Fruit fly (Drosophila melanogaster) whole organism, embryonic: ENCODE data around the gene CG33096.

Experiments
- Awh ChIP-seq: fragments of 200-800 bp; sonication (Bioruptor generic); IDR thresholded peaks from 2 replicates; pipeline ENCODE4, ENCODE4 v1.3.6; 2022; ENCODE audit warnings: missing biosample characterization, missing genetic modification characterization
- BEAF-32 ChIP-seq: fragments of 200-800 bp; sonication (Bioruptor generic); optimal IDR thresholded peaks from 3 replicates; lab custom pipeline; 2017; ENCODE audit warnings: missing biosample characterization, missing genetic modification characterization, mild to moderate bottlenecking, moderate library complexity, missing genetic modification reagents
- Bteb2 ChIP-seq: fragments of 200-800 bp; sonication (Bioruptor generic); optimal IDR thresholded peaks from 2 replicates; lab custom pipeline; 2016; ENCODE audit warnings: missing biosample characterization, missing genetic modification characterization
- CG10543 ChIP-seq: fragments of 200-800 bp; sonication (Bioruptor generic); optimal IDR thresholded peaks from 3 replicates; lab custom pipeline; 2017; ENCODE audit warnings: missing biosample characterization, mild to moderate bottlenecking, missing genetic modification characterization, moderate library complexity
- CG11247 ChIP-seq: fragments of 200-800 bp; sonication (Bioruptor generic); IDR thresholded peaks from 2 replicates; pipeline ENCODE4 v1.3.6; 2022; ENCODE audit warnings: missing biosample characterization, missing genetic modification characterization
- CG11504 ChIP-seq: fragments of 200-800 bp; sonication (Bioruptor generic); optimal IDR thresholded peaks from 3 replicates; lab custom pipeline; 2019; ENCODE audit warnings: missing biosample characterization, mild to moderate bottlenecking, missing genetic modification characterization, moderate library complexity
- CG11696 ChIP-seq: fragments of 200-800 bp; sonication (Bioruptor generic); IDR thresholded peaks from 2 replicates; pipeline ENCODE4 v1.3.6; 2022; ENCODE audit warnings: missing biosample characterization, missing genetic modification characterization
- CG1233 ChIP-seq: fragments of 200-800 bp; sonication (Bioruptor generic); optimal IDR thresholded peaks from 4 replicates; lab custom pipeline; 2018; ENCODE audit warnings: missing biosample characterization, mild to moderate bottlenecking, missing genetic modification characterization
- CG12391 ChIP-seq: fragments of 200-800 bp; sonication (Bioruptor generic); optimal IDR thresholded peaks from 3 replicates; lab custom pipeline; 2018; ENCODE audit warnings: missing biosample characterization, mild to moderate bottlenecking, missing genetic modification characterization, moderate library complexity
- CG13287 ChIP-seq: fragments of 200-800 bp; sonication (Bioruptor generic); IDR thresholded peaks from 2 replicates; pipeline ENCODE4 v1.3.6; 2022; ENCODE audit warnings: missing biosample characterization, missing genetic modification characterization; ENCODE audit not compliant: partially characterized antibody
- CG13894 ChIP-seq: fragments of 200-800 bp; sonication (Bioruptor generic); optimal IDR thresholded peaks from 3 replicates; lab custom pipeline; 2018; ENCODE audit warnings: missing biosample characterization, mild to moderate bottlenecking, missing genetic modification characterization, moderate library complexity
- CG14014 ChIP-seq: fragments of 200-800 bp; sonication (Bioruptor generic); IDR thresholded peaks from 2 replicates; pipeline ENCODE4 v1.3.6; 2022; ENCODE audit warnings: missing biosample characterization, missing genetic modification characterization
- CG1647 ChIP-seq: fragments of 200-800 bp; sonication (Bioruptor generic); optimal IDR thresholded peaks from 3 replicates; lab custom pipeline; 2016; ENCODE audit warnings: missing biosample characterization, missing genetic modification characterization
- CG16813 ChIP-seq: fragments of 200-800 bp; sonication (Bioruptor generic); IDR thresholded peaks from 3 replicates; pipeline ENCODE4 v1.3.6; 2022; ENCODE audit warnings: missing biosample characterization, missing genetic modification characterization; ENCODE audit not compliant: partially characterized antibody
- CG1832 ChIP-seq: fragments of 200-800 bp; sonication (Bioruptor generic); optimal IDR thresholded peaks from 2 replicates; lab custom pipeline; 2017; ENCODE audit warnings: missing biosample characterization, mild to moderate bottlenecking, missing genetic modification characterization, inconsistent platforms
- CG18764 ChIP-seq: fragments of 200-800 bp; sonication (Bioruptor generic); optimal IDR thresholded peaks from 3 replicates; lab custom pipeline; 2016; ENCODE audit warnings: missing biosample characterization, missing genetic modification characterization
- CG2199 ChIP-seq: fragments of 200-800 bp; sonication (Bioruptor generic); IDR thresholded peaks from 3 replicates; pipeline ENCODE4 v1.3.6; 2022; ENCODE audit warnings: missing biosample characterization, missing genetic modification characterization
- CG2875 ChIP-seq: fragments of 200-800 bp; sonication (Bioruptor generic); optimal IDR thresholded peaks from 2 replicates; lab custom pipeline; 2017; ENCODE audit warnings: missing biosample characterization, mild to moderate bottlenecking, missing genetic modification characterization, missing genetic modification reagents
- CG2889 ChIP-seq: fragments of 200-800 bp; sonication (Bioruptor generic); IDR thresholded peaks from 3 replicates; pipeline ENCODE4 v1.3.6; 2022; ENCODE audit warnings: missing biosample characterization, missing genetic modification characterization
- CG34422 ChIP-seq: fragments of 200-800 bp; sonication (Bioruptor generic); IDR thresholded peaks from 3 replicates; pipeline ENCODE4 v1.3.6; 2022; ENCODE audit warnings: missing biosample characterization, missing genetic modification characterization
- CG6175 ChIP-seq: fragments of 200-800 bp; sonication (Bioruptor generic); IDR thresholded peaks from 3 replicates; pipeline ENCODE4 v1.3.6; 2022; ENCODE audit warnings: missing biosample characterization, missing genetic modification characterization
- CG6254 ChIP-seq: fragments of 200-800 bp; sonication (Bioruptor generic); optimal IDR thresholded peaks from 3 replicates; lab custom pipeline; 2017; ENCODE audit warnings: mild to moderate bottlenecking, missing biosample characterization, missing genetic modification reagents, missing genetic modification characterization
- CG6854 ChIP-seq: fragments of 200-800 bp; sonication (Bioruptor generic); optimal IDR thresholded peaks from 3 replicates; lab custom pipeline; 2017; ENCODE audit warnings: missing biosample characterization, mild to moderate bottlenecking, missing genetic modification characterization
- CG7745 ChIP-seq: fragments of 200-800 bp; sonication (Bioruptor generic); optimal IDR thresholded peaks from 2 replicates; lab custom pipeline; 2018; ENCODE audit warnings: missing biosample characterization, mild to moderate bottlenecking, missing genetic modification characterization, moderate library complexity
- CG7987 ChIP-seq: fragments of 200-800 bp; sonication (Bioruptor generic); optimal IDR thresholded peaks from 2 replicates; lab custom pipeline; 2018; ENCODE audit warnings: missing biosample characterization, mild to moderate bottlenecking, missing genetic modification characterization, moderate library complexity
- CG9727 ChIP-seq: fragments of 200-800 bp; sonication (Bioruptor generic); optimal IDR thresholded peaks from 3 replicates; lab custom pipeline; 2017; ENCODE audit warnings: missing biosample characterization, mild to moderate bottlenecking, missing genetic modification characterization
- Doc2 ChIP-seq: fragments of 200-800 bp; sonication (Bioruptor generic); IDR thresholded peaks from 2 replicates; pipeline ENCODE4 v1.3.6; 2022; ENCODE audit warnings: missing biosample characterization, missing genetic modification characterization
- Doc3 ChIP-seq: fragments of 200-800 bp; sonication (Bioruptor generic); IDR thresholded peaks from 3 replicates; pipeline ENCODE4 v1.3.6; 2022; ENCODE audit warnings: missing biosample characterization, missing genetic modification characterization; ENCODE audit not compliant: partially characterized antibody
- E2f1 ChIP-seq: fragments of 200-800 bp; sonication (Bioruptor generic); IDR thresholded peaks from 2 replicates; pipeline ENCODE4 v1.3.6; 2022; ENCODE audit warnings: missing biosample characterization, missing genetic modification characterization
- H15 ChIP-seq: fragments of 200-800 bp; sonication (Bioruptor generic); IDR thresholded peaks from 3 replicates; pipeline ENCODE4 v1.3.6; 2022; ENCODE audit warnings: missing biosample characterization, missing genetic modification characterization
- Hr78 ChIP-seq, 2 experiments: fragments of 200-800 bp in 1 of 2; fragments of >200 bp in 1 of 2; sonication (Bioruptor generic) in 1 of 2; optimal IDR thresholded peaks; 2 replicates each; lab custom pipeline; 2017 to 2019; ENCODE audit warnings: missing biosample characterization in 2 of 2, missing genetic modification characterization in 2 of 2, mild to moderate bottlenecking in 1 of 2, moderate library complexity in 1 of 2
- NK7.1 ChIP-seq: fragments of 200-800 bp; sonication (Bioruptor generic); optimal IDR thresholded peaks from 3 replicates; lab custom pipeline; 2016; ENCODE audit warnings: missing biosample characterization, missing genetic modification characterization
- Oaz ChIP-seq: fragments of 200-800 bp; sonication (Bioruptor generic); IDR thresholded peaks from 2 replicates; pipeline ENCODE4 v1.3.6; 2022; ENCODE audit warnings: missing biosample characterization, missing genetic modification characterization
- Sox100B ChIP-seq: fragments of 200-800 bp; sonication (Bioruptor generic); optimal IDR thresholded peaks from 3 replicates; lab custom pipeline; 2018; ENCODE audit warnings: missing biosample characterization, mild to moderate bottlenecking, missing genetic modification characterization
- Sry-β ChIP-seq: fragments of 200-800 bp; sonication (Bioruptor generic); optimal IDR thresholded peaks from 2 replicates; lab custom pipeline; 2018; ENCODE audit warnings: missing biosample characterization, mild to moderate bottlenecking, missing genetic modification characterization, moderate library complexity
- amos ChIP-seq: fragments of 200-800 bp; sonication (Bioruptor generic); IDR thresholded peaks from 2 replicates; pipeline ENCODE4 v1.3.6; 2022; ENCODE audit warnings: missing biosample characterization, missing genetic modification characterization; ENCODE audit not compliant: partially characterized antibody
- ap ChIP-seq: fragments of 200-800 bp; sonication (Bioruptor generic); IDR thresholded peaks from 2 replicates; pipeline ENCODE4 v1.3.6; 2022; ENCODE audit warnings: missing biosample characterization, missing genetic modification characterization
- bbx ChIP-seq: fragments of 200-800 bp; sonication (Bioruptor generic); IDR thresholded peaks from 2 replicates; pipeline ENCODE4 v1.3.6; 2022; ENCODE audit warnings: missing biosample characterization, missing genetic modification characterization; ENCODE audit not compliant: partially characterized antibody
- dati ChIP-seq: fragments of 200-800 bp; sonication (Bioruptor generic); IDR thresholded peaks from 2 replicates; pipeline ENCODE4 v1.3.6; 2022; ENCODE audit warnings: missing biosample characterization, missing genetic modification characterization
- eve ChIP-seq, 2 experiments: fragments of >200 bp; optimal IDR thresholded peaks; 2 replicates each; lab custom pipeline; 2017; ENCODE audit warnings: missing biosample characterization in 2 of 2, missing genetic modification characterization in 2 of 2
- grau ChIP-seq: fragments of 200-800 bp; optimal IDR thresholded peaks from 3 replicates; lab custom pipeline; 2019; ENCODE audit warnings: missing biosample characterization, mild to moderate bottlenecking, missing genetic modification characterization, moderate library complexity
- lilli ChIP-seq: fragments of 200-800 bp; sonication (Bioruptor generic); optimal IDR thresholded peaks from 3 replicates; lab custom pipeline; 2016; ENCODE audit warnings: missing biosample characterization, missing genetic modification characterization
- luna ChIP-seq: fragments of 200-800 bp; sonication (Bioruptor generic); optimal IDR thresholded peaks from 2 replicates; lab custom pipeline; 2016; ENCODE audit warnings: missing biosample characterization, missing genetic modification characterization
- pan ChIP-seq, 4 experiments: fragments of >200 bp in 3 of 4; fragments of 200-800 bp in 1 of 4; sonication (Bioruptor generic) in 1 of 4; optimal IDR thresholded peaks in 3 of 4; IDR thresholded peaks in 1 of 4; 2 replicates each; pipeline versions ENCODE4 v1.3.6 to Lab custom; 2017 to 2022; ENCODE audit warnings: missing biosample characterization in 2 of 4, missing genetic modification characterization in 2 of 4, mixed read lengths in 1 of 4
- pita ChIP-seq: fragments of 200-800 bp; sonication (Bioruptor generic); optimal IDR thresholded peaks from 2 replicates; lab custom pipeline; 2017; ENCODE audit warnings: missing biosample characterization, mild to moderate bottlenecking, missing genetic modification characterization
- pnt ChIP-seq: fragments of 200-800 bp; sonication (Bioruptor generic); optimal IDR thresholded peaks from 3 replicates; lab custom pipeline; 2016; ENCODE audit warnings: missing biosample characterization, missing genetic modification characterization
- rib ChIP-seq: fragments of 200-800 bp; sonication (Bioruptor generic); IDR thresholded peaks from 2 replicates; pipeline ENCODE4 v1.3.6; 2022; ENCODE audit warnings: missing biosample characterization, missing genetic modification characterization
- sens ChIP-seq: fragments of 200-800 bp; sonication (Bioruptor generic); peaks from one replicate; lab custom pipeline; 2016; ENCODE audit warnings: missing biosample characterization, missing genetic modification characterization
- sima ChIP-seq: fragments of 200-800 bp; sonication (Bioruptor generic); optimal IDR thresholded peaks from 2 replicates; lab custom pipeline; 2016; ENCODE audit warnings: missing biosample characterization, missing genetic modification characterization
- sisA ChIP-seq: fragments of 200-800 bp; sonication (Bioruptor generic); IDR thresholded peaks from 2 replicates; pipeline ENCODE4 v1.3.6; 2022; ENCODE audit warnings: missing biosample characterization, missing genetic modification characterization
- zfh1 ChIP-seq: fragments of 200-800 bp; sonication (Bioruptor generic); IDR thresholded peaks from 3 replicates; pipeline ENCODE4 v1.3.6; 2022; ENCODE audit warnings: missing biosample characterization, missing genetic modification characterization

CG33096 gene

DNA sequence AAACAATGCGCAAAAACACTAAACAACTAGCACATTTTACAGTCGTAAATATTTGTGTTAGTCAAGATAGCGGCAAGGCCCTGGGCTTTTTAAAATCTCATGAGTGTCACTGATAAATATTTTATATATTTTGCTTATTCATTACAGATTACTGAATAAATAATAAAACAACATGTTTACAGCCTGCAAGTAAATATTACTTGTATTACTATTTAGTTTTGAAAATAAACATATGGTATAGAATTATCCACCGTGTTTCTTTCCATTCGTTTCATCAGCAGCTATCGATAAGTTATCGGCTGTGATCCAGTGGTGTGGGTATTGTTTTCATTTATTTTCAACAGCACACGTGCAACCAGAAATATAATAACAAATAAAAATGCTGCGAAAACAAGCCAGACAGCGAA lies 22.9 kb upstream of the CG33096 start, which contains the start of the genes shams and CG11920 (continued):
- 0 out of 3 replicates have a peak, but pooled peaks have one; percentile 36 for TF ChIP-seq Doc3 (GFP tag; lab: Robert Waterston, UW)
- TF ChIP-seq CG11247 (GFP tag; lab: Robert Waterston, UW) = no peak
- TF ChIP-seq CG1647 (GFP tag; lab: Kevin White, UChicago) = no peak
- TF ChIP-seq CG2199 (GFP tag; lab: Robert Waterston, UW) = no peak
- TF ChIP-seq CG1832 = no peak
- TF ChIP-seq CG12391 (tag; lab: Kevin White, UChicago) = peak; percentile 66
- TF ChIP-seq pnt = no peak
- TF ChIP-seq H15 (GFP tag; lab: Robert Waterston, UW) = no peak
- TF ChIP-seq ap (GFP tag; lab: Robert Waterston, UW) = no peak
- TF ChIP-seq CG14014 (GFP tag; lab: Robert Waterston, UW) = no peak
- TF ChIP-seq sima (GFP tag; lab: Kevin White, UChicago) = no peak
- TF ChIP-seq CG6175 (GFP tag; lab: Robert Waterston, UW) = no peak
- TF ChIP-seq Oaz = no peak
- no peak for TF ChIP-seq zfh1 (GFP tag; lab: Robert Waterston, UW)
- no peak; the same call in 1 of the 2 replicates for TF ChIP-seq amos (GFP tag; lab: Robert Waterston, UW)
- TF ChIP-seq CG18764 (GFP tag; lab: Kevin White, UChicago) = no peak
- no peak for TF ChIP-seq CG1233 (GFP tag; lab: Kevin White, UChicago)
- no peak for TF ChIP-seq CG13894 (tag; lab: Kevin White, UChicago)
- no peak for TF ChIP-seq pan (optimal IDR thresholded peaks at IDR 0.05; lab: Kevin White, UChicago)
- TF ChIP-seq pan (GFP tag; optimal IDR thresholded peaks at IDR 0.05 in 1 of 2, IDR thresholded peaks at IDR 0.05 in 1 of 2) = no peak
- no peak for TF ChIP-seq CG11504 (tag; lab: Kevin White, UChicago)
- no peak for TF ChIP-seq Doc2 (GFP tag; lab: Robert Waterston, UW)
- no peak for TF ChIP-seq CG7745 (tag; lab: Kevin White, UChicago)
- TF ChIP-seq grau = peak; percentile 32
- no peak for TF ChIP-seq NK7.1 (GFP tag; lab: Kevin White, UChicago)
- TF ChIP-seq pita (GFP tag; lab: Kevin White, UChicago) = no peak
- TF ChIP-seq BEAF-32 (GFP tag; lab: Kevin White, UChicago) = peak; percentile 65
- no peak for TF ChIP-seq CG7987
- TF ChIP-seq Hr78 (GFP tag; optimal IDR thresholded peaks at IDR 0.05; lab: Kevin White, UChicago) = no peak
- no peak for TF ChIP-seq luna (GFP tag; lab: Kevin White, UChicago)
- TF ChIP-seq Bteb2 = no peak
- no peak for TF ChIP-seq Sox100B
- TF ChIP-seq CG11696 (GFP tag; lab: Robert Waterston, UW) = no peak
- TF ChIP-seq sisA (GFP tag; lab: Robert Waterston, UW) = no peak
- no peak for TF ChIP-seq CG6254 (GFP tag; lab: Kevin White, UChicago)
- peak; percentile 29 for TF ChIP-seq lilli
- TF ChIP-seq CG2875 = no peak
- no peak for TF ChIP-seq Awh (GFP tag; lab: Robert Waterston, UW)
- TF ChIP-seq sens = peak; percentile 80
- no peak for TF ChIP-seq CG6854
- no peak for TF ChIP-seq CG2889 (GFP tag; lab: Robert Waterston, UW)
- TF ChIP-seq dati = no peak
- peak; percentile 74 for TF ChIP-seq CG13287 (GFP tag; lab: Robert Waterston, UW)
- peak; percentile 58; the same call in 2 of the 3 replicates for TF ChIP-seq CG16813
- no peak for TF ChIP-seq E2f1 (GFP tag; lab: Robert Waterston, UW)
- no peak for TF ChIP-seq eve (GFP tag; optimal IDR thresholded peaks at IDR 0.05; lab: Kevin White, UChicago)
- TF ChIP-seq rib (GFP tag; lab: Robert Waterston, UW) = no peak
- TF ChIP-seq CG34422 (GFP tag; lab: Robert Waterston, UW) = peak; percentile 37; the same call in 1 of the 3 replicates
- TF ChIP-seq Sry-β (GFP tag; lab: Kevin White, UChicago) = no peak
- TF ChIP-seq bbx (GFP tag; lab: Robert Waterston, UW) = peak; percentile 33; the same call in 1 of the 2 replicates
- TF ChIP-seq CG10543 = no peak
- TF ChIP-seq CG9727 (GFP tag; lab: Kevin White, UChicago) = no peak
